Worm (Caenorhabditis elegans): ENCODE results near the gene K02E10.7.

Gene K02E10.7

ce11 chrX:2508449-2508848 lies at the start of gene K02E10.7:
TSS of gene K02E10.7 (minus strand) at chrX:2508549.
- no peak for TF ChIP-seq unc-62 (GFP tag; optimal IDR thresholded peaks at IDR 0.05)

ce11 chrX:2553433-2553860 lies 45.1 kb upstream of the K02E10.7 start:
- no peak for TF ChIP-seq unc-62 (GFP tag; optimal IDR thresholded peaks at IDR 0.05)

DNA sequence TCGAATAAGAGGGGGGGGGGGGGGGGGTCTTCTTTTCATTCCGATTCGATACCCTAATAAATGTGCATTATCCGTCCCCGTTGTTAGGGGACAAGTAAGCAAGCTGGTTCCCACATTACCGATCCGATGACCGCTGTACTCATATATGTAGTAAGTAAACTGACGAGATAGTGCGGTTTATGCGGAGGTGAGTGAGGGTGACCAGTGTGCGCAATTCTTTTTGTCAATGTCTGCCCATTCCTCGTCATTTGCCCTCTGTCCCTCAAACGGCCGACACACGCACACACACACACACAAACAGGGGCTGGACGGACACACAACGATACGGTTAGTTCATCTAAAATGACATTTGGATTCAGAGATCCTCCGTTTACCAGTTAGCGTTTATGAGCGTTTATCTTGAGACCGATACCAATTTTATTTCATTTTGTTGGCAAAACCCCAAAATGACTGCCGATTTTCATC lies 43.9 kb upstream of the K02E10.7 start, which contains the start of gene aat-3:
TSS of gene aat-3 (plus strand) at position 51 of the 465 bp plus-strand sequence.
- no peak for TF ChIP-seq unc-62 (GFP tag; optimal IDR thresholded peaks at IDR 0.05)

- no peak for TF ChIP-seq unc-62 (GFP tag; optimal IDR thresholded peaks at IDR 0.05)
Measured at ce11 chrX:2551450-2551849, 43.1 kb upstream of the K02E10.7 start.

ce11 chrX:2550665-2551064 lies 42.3 kb upstream of the K02E10.7 start:
- no peak for TF ChIP-seq unc-62 (GFP tag; optimal IDR thresholded peaks at IDR 0.05)

- TF ChIP-seq unc-62 (GFP tag; optimal IDR thresholded peaks at IDR 0.05), result no peak
Measured at ce11 chrX:2549322-2549721, 41.0 kb upstream of the K02E10.7 start.

DNA sequence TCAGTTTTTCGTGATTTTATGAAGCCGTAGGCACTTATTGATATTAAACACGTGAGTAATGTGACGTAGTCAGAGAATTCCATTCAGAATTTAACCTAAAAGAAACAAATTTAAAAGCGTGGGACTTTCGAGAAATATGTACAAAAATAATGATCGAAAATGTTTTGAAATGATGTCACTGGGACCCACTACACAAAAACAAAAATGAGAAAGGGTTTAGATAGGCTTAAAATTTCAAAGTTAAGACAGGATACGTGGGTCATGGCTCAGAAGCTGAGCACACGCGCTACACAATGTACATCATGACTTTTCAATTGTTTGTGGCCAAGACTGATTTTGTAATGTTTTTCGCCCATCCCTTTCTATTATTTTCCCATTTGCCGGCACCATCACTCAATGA lies 40.5 kb upstream of the K02E10.7 start, which contains the start of gene smvt-1:
TSS of gene smvt-1 (minus strand) at position 101 of the 400 bp plus-strand sequence.
- TF ChIP-seq unc-62 (GFP tag; optimal IDR thresholded peaks at IDR 0.05), result no peak

- no peak for TF ChIP-seq unc-62 (GFP tag; optimal IDR thresholded peaks at IDR 0.05)
Measured at ce11 chrX:2544645-2545044, 36.3 kb upstream of the K02E10.7 start.

DNA sequence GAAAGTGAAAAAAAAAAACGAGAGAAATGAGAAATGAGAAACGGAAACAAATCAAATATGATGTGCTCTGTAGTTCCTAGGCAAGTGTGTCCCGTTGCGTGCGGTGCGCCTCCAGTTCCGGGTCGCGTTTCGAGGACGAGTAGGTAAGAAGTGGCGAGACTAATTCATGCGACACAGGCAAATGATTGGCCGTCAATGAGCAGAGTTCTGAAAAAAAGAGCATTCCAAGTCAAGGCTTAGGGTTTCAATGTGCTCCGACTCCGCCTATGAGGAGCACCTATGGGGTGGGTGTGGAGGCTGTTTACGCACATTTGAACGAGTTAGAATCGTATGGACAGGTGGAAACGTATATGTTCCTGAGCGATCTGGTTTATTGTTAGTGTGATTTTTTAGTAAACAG lies 35.0 kb upstream of the K02E10.7 start:
- no peak for TF ChIP-seq unc-62 (GFP tag; optimal IDR thresholded peaks at IDR 0.05)

- no peak for TF ChIP-seq unc-62 (GFP tag; optimal IDR thresholded peaks at IDR 0.05)
Measured at ce11 chrX:2541003-2541521, 32.7 kb upstream of the K02E10.7 start, which contains the start of gene F52H2.3. TSS of gene F52H2.3 (minus strand) at chrX:2541053.

DNA sequence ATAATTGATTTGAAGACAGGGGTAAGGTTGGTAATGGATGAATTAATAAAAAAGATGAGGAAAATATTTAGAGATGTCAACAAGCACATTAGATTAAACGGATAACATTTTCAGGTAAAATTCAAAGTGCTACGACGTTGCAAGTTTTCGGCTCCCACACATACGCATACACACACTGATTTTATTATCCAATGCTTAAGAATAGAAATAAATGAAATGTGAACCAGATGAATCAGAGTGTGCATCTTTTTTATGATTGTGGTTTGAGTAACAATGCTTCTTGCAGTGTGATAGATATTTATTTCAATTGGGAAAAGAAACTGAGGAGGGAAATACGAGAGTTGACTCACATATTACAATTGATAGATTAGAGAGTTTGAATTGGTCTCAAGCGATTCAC lies 30.4 kb upstream of the K02E10.7 start:
- TF ChIP-seq unc-62 (GFP tag; optimal IDR thresholded peaks at IDR 0.05), result no peak

- no peak for TF ChIP-seq unc-62 (GFP tag; optimal IDR thresholded peaks at IDR 0.05)
Measured at ce11 chrX:2536246-2536772, 28.0 kb upstream of the K02E10.7 start.

ce11 chrX:2532357-2532756 lies 24.0 kb upstream of the K02E10.7 start, which contains the start of gene tbc-12:
TSS of gene tbc-12 (minus strand) at chrX:2532457.
- TF ChIP-seq unc-62 (GFP tag; optimal IDR thresholded peaks at IDR 0.05), result no peak

- TF ChIP-seq unc-62 (GFP tag; optimal IDR thresholded peaks at IDR 0.05), result no peak
Measured at ce11 chrX:2531276-2531675, 22.9 kb upstream of the K02E10.7 start.

- TF ChIP-seq unc-62 (GFP tag; optimal IDR thresholded peaks at IDR 0.05), result no peak
Measured at ce11 chrX:2527877-2528276, 19.5 kb upstream of the K02E10.7 start.

- no peak for TF ChIP-seq unc-62 (GFP tag; optimal IDR thresholded peaks at IDR 0.05)
Measured at ce11 chrX:2527194-2527593, 18.8 kb upstream of the K02E10.7 start.

DNA sequence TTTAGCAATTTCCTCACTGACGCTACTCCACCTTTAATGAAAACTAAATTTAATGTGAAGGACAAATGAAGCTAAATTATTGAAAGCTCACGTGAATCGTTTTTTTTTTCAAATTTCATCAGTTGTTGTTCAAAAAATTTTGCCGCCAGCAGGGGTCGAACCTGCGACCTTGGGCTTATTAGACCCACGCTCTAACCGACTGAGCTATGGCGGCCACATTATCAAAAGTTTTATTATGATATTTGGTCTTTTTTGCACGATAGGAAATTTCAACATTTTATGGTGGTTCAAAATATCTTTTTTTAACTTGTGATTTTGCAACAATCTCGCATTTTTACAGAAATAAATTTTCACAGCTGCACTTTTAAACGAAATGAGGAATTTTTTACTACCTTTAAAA lies 17.7 kb upstream of the K02E10.7 start:
- TF ChIP-seq unc-62 (GFP tag; optimal IDR thresholded peaks at IDR 0.05), result no peak

DNA sequence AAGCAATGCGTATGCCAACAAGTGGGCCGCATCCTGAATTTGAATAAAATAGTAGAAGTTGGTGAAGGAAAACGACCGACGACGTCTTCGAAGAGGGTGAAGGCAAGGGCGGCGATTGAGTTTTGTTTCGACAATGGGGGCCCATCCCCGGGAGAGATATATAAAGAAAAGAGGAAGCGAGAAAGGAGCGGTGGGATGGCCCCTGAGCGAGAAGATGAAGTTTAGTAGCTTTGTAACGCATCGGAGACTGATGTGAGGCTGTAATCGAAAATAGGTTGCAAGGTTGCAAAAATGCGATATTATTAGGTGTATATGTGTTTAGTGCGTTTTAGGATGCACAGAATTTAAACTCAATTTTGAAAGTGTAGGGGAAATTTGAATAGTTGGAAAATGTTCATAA lies 14.3 kb upstream of the K02E10.7 start:
- no peak for TF ChIP-seq unc-62 (GFP tag; optimal IDR thresholded peaks at IDR 0.05)

All from whole organism, dauer.